Worm (Caenorhabditis elegans) whole organism, midembryonic: ENCODE results near the gene smi-1.

Experiments used
- T22C8.4 ChIP-seq: fragments of 200-800 bp; sonication (Bioruptor generic); IDR thresholded peaks from 2 replicates; pipeline ENCODE4 v1.3.6; 2022; ENCODE audit warnings: missing genetic modification characterization, missing compliant biosample characterization
- cog-1 ChIP-seq: sonication (generic microtip); optimal IDR thresholded peaks from 2 replicates; lab custom pipeline; 2016; ENCODE audit warnings: missing genetic modification characterization, missing compliant biosample characterization
- flt-1 ChIP-seq: fragments of 200-800 bp; sonication (Bioruptor generic); IDR thresholded peaks from 2 replicates; pipeline ENCODE4 v1.3.6; 2022; ENCODE audit warnings: missing genetic modification characterization, missing compliant biosample characterization
- klf-2 ChIP-seq: fragments of 200-800 bp; sonication (Bioruptor generic); conservative IDR thresholded peaks from 2 replicates; pipeline ENCODE4 v1.3.6; 2022; ENCODE audit warnings: missing genetic modification reagents, missing genetic modification characterization, missing compliant biosample characterization
- ref-1 ChIP-seq: fragments of 200-800 bp; sonication (Bioruptor generic); conservative IDR thresholded peaks from 2 replicates; pipeline ENCODE4 v1.3.6; 2022; ENCODE audit warnings: missing genetic modification reagents, missing genetic modification characterization, missing compliant biosample characterization
- tab-1 ChIP-seq: fragments of 200-800 bp; sonication (Bioruptor generic); IDR thresholded peaks from 2 replicates; pipeline ENCODE4 v1.3.6; 2022; ENCODE audit warnings: missing genetic modification characterization, missing compliant biosample characterization
- ztf-23 ChIP-seq: fragments of 200-800 bp; sonication (Bioruptor generic); IDR thresholded peaks from 2 replicates; pipeline ENCODE4 v1.3.6; 2022; ENCODE audit warnings: missing genetic modification reagents, missing genetic modification characterization, missing compliant biosample characterization

DNA sequence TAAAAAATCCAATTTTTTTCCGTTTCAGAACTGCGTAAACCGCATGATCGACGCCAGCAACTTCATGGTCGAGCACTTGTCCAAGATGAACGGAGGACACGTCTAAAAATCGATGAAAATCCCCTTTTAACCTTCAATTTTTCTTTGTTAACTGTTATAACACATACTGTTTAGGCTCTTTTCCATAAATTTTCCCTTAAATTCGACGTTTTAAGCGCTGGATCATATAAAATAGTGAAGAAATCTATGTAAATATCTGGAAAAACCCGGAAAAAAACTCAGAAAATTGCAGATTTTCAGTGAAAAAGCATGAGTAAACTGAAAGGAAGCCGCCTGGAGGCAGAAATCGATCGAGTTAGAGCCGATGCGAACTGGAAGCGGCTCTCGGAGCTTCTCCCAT is 18.0 kb upstream of the smi-1 start, which contains the start of gene ttc-7:
- no peak for TF ChIP-seq ref-1 (GFP tag; lab: Robert Waterston, UW)
- no peak for TF ChIP-seq klf-2 (GFP tag; lab: Robert Waterston, UW)
- no peak for TF ChIP-seq tab-1 (GFP tag; lab: Robert Waterston, UW)
- no peak for TF ChIP-seq flt-1 (GFP tag; lab: Robert Waterston, UW)
- no peak for TF ChIP-seq ztf-23
- no peak for TF ChIP-seq T22C8.4 (GFP tag; lab: Robert Waterston, UW)
- no peak for TF ChIP-seq cog-1 (tag; lab: Kevin White, UChicago)
